Fruit fly (Drosophila melanogaster) whole organism, adult: ENCODE data around the gene CG43737.
A peak's percentile ranks its signal among the peaks of the same experiment; 100 is the strongest.

Source experiments
- CG11617 ChIP-seq: fragments of 200-800 bp; sonication (Bioruptor generic); optimal IDR thresholded peaks from 2 replicates; lab custom pipeline; 2017; ENCODE audit warnings: mild to moderate bottlenecking, missing biosample characterization, missing genetic modification reagents, missing genetic modification characterization
- CG12768 ChIP-seq: fragments of 200-800 bp; sonication (Bioruptor generic); optimal IDR thresholded peaks from 2 replicates; lab custom pipeline; 2017; ENCODE audit warnings: missing biosample characterization, missing genetic modification characterization, mild to moderate bottlenecking, moderate library complexity, missing genetic modification reagents
- CG14711 ChIP-seq: fragments of 200-800 bp; sonication (Bioruptor generic); optimal IDR thresholded peaks from 2 replicates; lab custom pipeline; 2018; ENCODE audit warnings: missing biosample characterization, mild to moderate bottlenecking, missing genetic modification characterization, moderate library complexity
- CG1620 ChIP-seq: fragments of 200-800 bp; sonication (Bioruptor generic); optimal IDR thresholded peaks from 2 replicates; lab custom pipeline; 2016; ENCODE audit warnings: missing biosample characterization, missing genetic modification characterization
- CG33017 ChIP-seq: fragments of 200-800 bp; sonication (Bioruptor generic); optimal IDR thresholded peaks from 2 replicates; lab custom pipeline; 2018; ENCODE audit warnings: missing biosample characterization, mild to moderate bottlenecking, missing genetic modification characterization, moderate library complexity
- CG5204 ChIP-seq: fragments of 200-800 bp; sonication (Bioruptor generic); optimal IDR thresholded peaks from 2 replicates; lab custom pipeline; 2016; ENCODE audit warnings: missing biosample characterization, missing genetic modification characterization
- CG7045 ChIP-seq: fragments of 200-800 bp; sonication (Bioruptor generic); optimal IDR thresholded peaks from 2 replicates; lab custom pipeline; 2017; ENCODE audit warnings: missing biosample characterization, mild to moderate bottlenecking, missing genetic modification characterization
- CG7101 ChIP-seq: fragments of 200-800 bp; sonication (Bioruptor generic); optimal IDR thresholded peaks from 2 replicates; lab custom pipeline; 2018; ENCODE audit warnings: missing biosample characterization, mild to moderate bottlenecking, missing genetic modification characterization, moderate library complexity
- Clk ChIP-seq: fragments of 200-800 bp; sonication (Bioruptor generic); optimal IDR thresholded peaks from 2 replicates; lab custom pipeline; 2017; ENCODE audit warnings: missing biosample characterization, missing genetic modification characterization
- Crg-1 ChIP-seq: fragments of 200-800 bp; sonication (Bioruptor generic); optimal IDR thresholded peaks from 2 replicates; lab custom pipeline; 2016; ENCODE audit warnings: missing biosample characterization, missing genetic modification characterization
- Hr96 ChIP-seq: fragments of 200-800 bp; sonication (Bioruptor generic); optimal IDR thresholded peaks from 2 replicates; lab custom pipeline; 2016; ENCODE audit warnings: missing biosample characterization, missing genetic modification characterization
- Mnt ChIP-seq: fragments of 200-800 bp; sonication (Bioruptor generic); optimal IDR thresholded peaks from 2 replicates; lab custom pipeline; 2016; ENCODE audit warnings: missing biosample characterization, mild to moderate bottlenecking, missing genetic modification characterization
- bab1 ChIP-seq: fragments of 200-800 bp; sonication (Bioruptor generic); optimal IDR thresholded peaks from 3 replicates; lab custom pipeline; 2019; ENCODE audit warnings: missing biosample characterization, mild to moderate bottlenecking, missing genetic modification characterization, moderate library complexity
- cic ChIP-seq: fragments of 200-800 bp; sonication (Bioruptor generic); optimal IDR thresholded peaks from 2 replicates; lab custom pipeline; 2017; ENCODE audit warnings: missing biosample characterization, mild to moderate bottlenecking, missing genetic modification characterization, moderate library complexity
- cnc ChIP-seq, 2 experiments: fragments of >200 bp; optimal IDR thresholded peaks; 2 replicates each; lab custom pipeline; 2017
- kay ChIP-seq: fragments of 200-800 bp; sonication (Bioruptor generic); peaks from one replicate; lab custom pipeline; 2016; ENCODE audit warnings: missing biosample characterization, missing genetic modification characterization, borderline replicate concordance
- ovo ChIP-seq: fragments of 200-800 bp; sonication (Bioruptor generic); optimal IDR thresholded peaks from 2 replicates; lab custom pipeline; 2016; ENCODE audit warnings: missing biosample characterization, missing genetic modification characterization
- pad ChIP-seq: fragments of 200-800 bp; sonication (Bioruptor generic); optimal IDR thresholded peaks from 3 replicates; lab custom pipeline; 2017; ENCODE audit warnings: missing biosample characterization, missing genetic modification characterization, mild to moderate bottlenecking, moderate library complexity, missing genetic modification reagents
- tj ChIP-seq: fragments of 200-800 bp; sonication (Bioruptor generic); optimal IDR thresholded peaks from 3 replicates; lab custom pipeline; 2017; ENCODE audit warnings: missing biosample characterization, mild to moderate bottlenecking, missing genetic modification characterization, moderate library complexity
- toe ChIP-seq: fragments of 200-800 bp; sonication (Bioruptor generic); optimal IDR thresholded peaks from 2 replicates; lab custom pipeline; 2016; ENCODE audit warnings: missing biosample characterization, missing genetic modification characterization

CG43737 gene

DNA sequence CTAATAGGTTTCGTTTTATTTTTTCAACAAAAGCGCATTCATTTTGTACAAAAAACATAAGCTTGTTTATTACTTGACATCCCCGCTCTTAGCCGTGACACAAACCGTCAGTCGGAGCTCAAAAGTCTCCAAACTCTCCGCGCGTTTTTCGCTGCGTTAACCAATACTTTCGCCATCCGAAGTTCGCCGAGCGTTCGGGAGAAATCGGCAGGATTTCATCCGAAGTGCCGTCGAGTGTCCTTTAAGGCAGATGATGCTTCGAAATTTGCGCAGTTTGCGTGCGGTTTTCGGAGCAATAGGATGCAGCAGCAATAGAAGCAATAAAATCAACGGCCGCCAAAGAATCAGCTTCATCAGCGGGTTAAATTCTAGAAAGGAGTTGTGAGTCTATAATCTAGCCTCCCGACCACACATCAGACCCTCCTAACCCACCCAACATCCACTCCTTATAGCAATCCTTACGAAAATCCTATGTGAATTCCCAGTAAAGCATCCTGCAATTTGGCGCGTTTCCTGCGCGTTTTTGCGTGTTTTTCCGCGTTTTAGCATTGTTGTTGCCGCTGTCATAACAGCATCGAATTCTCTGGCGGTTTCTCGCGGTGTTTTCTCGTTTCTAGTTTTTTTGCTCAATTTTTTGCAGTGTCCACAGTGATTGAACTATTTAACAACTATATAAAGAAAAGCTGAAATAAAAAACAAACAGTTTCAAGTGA lies at the start of gene CG43737:
CG43737 (plus strand) TSS at position 271 of the 713 bp plus-strand sequence.
- TF ChIP-seq CG33017 (tag; lab: Kevin White, UChicago): no peak
- TF ChIP-seq CG11617 (GFP tag; lab: Kevin White, UChicago): no peak
- no peak for TF ChIP-seq ovo (GFP tag; lab: Kevin White, UChicago)
- no peak for TF ChIP-seq toe (GFP tag; lab: Kevin White, UChicago)
- no peak for TF ChIP-seq Crg-1 (GFP tag; lab: Kevin White, UChicago)
- TF ChIP-seq tj (GFP tag; lab: Kevin White, UChicago): no peak
- no peak for TF ChIP-seq Clk (GFP tag; lab: Kevin White, UChicago)
- no peak for TF ChIP-seq kay (GFP tag; lab: Kevin White, UChicago)
- no peak for TF ChIP-seq Hr96
- no peak for TF ChIP-seq bab1
- TF ChIP-seq cic: no peak
- TF ChIP-seq pad (GFP tag; lab: Kevin White, UChicago): no peak
- no peak for TF ChIP-seq cnc (optimal IDR thresholded peaks at IDR 0.05; lab: Kevin White, UChicago)
- no peak for TF ChIP-seq CG7045 (GFP tag; lab: Kevin White, UChicago)
- no peak for TF ChIP-seq CG7101
- no peak for TF ChIP-seq CG5204 (GFP tag; lab: Kevin White, UChicago)
- no peak for TF ChIP-seq CG12768 (GFP tag; lab: Kevin White, UChicago)
- TF ChIP-seq CG1620 (GFP tag; lab: Kevin White, UChicago): no peak
- no peak for TF ChIP-seq Mnt (GFP tag; lab: Kevin White, UChicago)

DNA sequence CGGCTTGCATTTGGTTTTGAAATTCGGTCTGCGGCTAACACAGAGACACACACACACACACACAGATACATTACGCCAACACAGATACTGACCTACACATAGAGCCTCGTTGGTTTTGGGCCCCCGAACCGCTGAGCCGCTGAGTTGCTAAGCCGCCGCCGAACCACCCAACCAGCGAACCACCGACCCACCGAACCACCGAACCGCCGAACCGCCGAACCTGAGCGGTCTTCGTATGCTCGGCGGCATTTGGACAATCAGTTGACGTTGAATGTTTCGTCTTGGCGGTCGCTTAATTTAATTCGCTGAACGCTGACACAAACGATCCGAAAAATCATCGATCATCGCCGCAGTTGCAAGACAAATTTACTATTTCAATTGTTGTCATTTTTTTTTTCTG lies 49.7 kb upstream of the CG43737 start, which contains the start of gene drd:
drd (plus strand) TSS at position 258 of the 400 bp plus-strand sequence.
- TF ChIP-seq ovo (GFP tag; lab: Kevin White, UChicago) (no peak), tj (GFP tag; lab: Kevin White, UChicago) (peak; percentile 50), Crg-1 (GFP tag; lab: Kevin White, UChicago) (no peak)

DNA sequence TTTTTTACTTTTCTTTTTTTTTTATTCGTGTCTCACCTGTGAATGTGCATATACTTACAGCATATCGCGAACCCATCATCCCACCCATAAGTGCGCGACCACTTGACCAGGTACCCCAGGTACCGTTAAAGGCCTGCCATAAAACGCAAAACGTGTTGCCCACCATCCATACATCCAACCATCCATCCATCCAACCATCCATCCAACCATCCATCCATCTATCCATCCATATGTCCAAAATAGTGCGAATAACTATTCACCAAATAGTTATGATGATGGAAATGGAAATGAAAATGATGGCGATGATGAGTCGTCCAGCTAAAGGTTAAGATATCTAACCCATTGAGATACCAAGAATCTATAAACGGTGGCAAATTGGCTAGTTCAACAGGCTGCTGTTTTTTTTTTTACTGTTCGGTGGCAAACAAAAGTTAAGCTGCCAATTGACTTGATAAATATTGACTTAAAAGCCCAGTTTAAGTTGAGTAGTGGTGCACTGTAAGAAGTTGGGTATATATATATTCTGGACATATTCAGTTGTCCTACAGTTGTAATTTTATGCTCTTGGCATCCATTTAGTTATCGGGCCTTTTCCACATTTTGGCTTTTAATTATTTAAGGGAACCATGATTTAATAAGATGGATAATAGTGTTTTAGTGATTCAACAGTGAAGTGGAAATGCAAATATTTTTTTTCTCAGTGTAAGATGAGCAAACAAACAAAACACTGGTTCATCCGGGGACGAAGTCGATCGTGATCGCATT lies 47.2 kb upstream of the CG43737 start:
- TF ChIP-seq CG5204 (GFP tag; lab: Kevin White, UChicago): peak; percentile 3
- no peak for TF ChIP-seq bab1

DNA sequence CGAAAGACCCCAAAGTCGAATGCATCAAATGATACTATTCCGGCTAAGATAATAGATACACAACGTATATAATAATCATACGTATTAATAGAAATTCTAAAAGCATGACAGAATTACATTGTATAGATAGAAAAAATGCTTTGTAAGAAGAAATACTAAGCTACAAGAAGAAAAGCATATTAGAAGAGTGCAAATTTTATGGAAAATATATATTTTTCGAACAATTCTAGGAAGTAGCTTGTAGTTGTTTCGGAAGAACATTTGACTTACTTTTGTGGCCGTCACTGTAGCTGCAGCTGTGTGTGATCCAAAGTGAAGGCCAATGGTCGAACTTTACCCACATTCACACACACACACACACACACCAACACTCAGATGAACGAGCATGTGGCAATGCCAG lies 43.2 kb upstream of the CG43737 start:
- TF ChIP-seq tj (GFP tag; lab: Kevin White, UChicago) (no peak), bab1 (peak; percentile 31), toe (GFP tag; lab: Kevin White, UChicago) (no peak)

DNA sequence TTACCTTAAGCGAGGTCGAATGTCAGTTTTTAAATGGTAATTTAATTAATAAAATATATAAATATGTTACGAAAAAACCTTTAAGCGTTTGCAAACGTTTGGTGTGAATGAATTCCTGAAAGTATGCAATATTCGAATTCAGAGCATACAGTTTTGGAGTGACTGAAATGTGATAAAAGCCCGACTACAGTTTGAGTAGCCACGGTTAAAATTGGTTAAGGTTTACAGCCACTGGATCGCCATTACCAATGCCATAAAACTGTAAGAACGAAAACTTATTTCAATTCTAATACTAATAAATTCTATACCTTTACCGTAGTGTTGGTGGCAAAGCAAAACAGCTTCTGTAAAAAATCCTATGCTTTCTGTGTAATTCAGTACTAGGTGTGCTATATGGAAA lies 38.0 kb upstream of the CG43737 start:
- TF ChIP-seq kay (GFP tag; lab: Kevin White, UChicago): no peak
- no peak for TF ChIP-seq Crg-1 (GFP tag; lab: Kevin White, UChicago)
- TF ChIP-seq CG14711: no peak
- no peak for TF ChIP-seq CG11617 (GFP tag; lab: Kevin White, UChicago)
- TF ChIP-seq CG5204 (GFP tag; lab: Kevin White, UChicago): no peak
- TF ChIP-seq bab1: no peak
- no peak for TF ChIP-seq CG1620 (GFP tag; lab: Kevin White, UChicago)
- no peak for TF ChIP-seq Mnt (GFP tag; lab: Kevin White, UChicago)
- TF ChIP-seq CG33017 (tag; lab: Kevin White, UChicago): no peak
- TF ChIP-seq CG7101: no peak
- TF ChIP-seq CG12768 (GFP tag; lab: Kevin White, UChicago): no peak
- TF ChIP-seq cnc (optimal IDR thresholded peaks at IDR 0.05; lab: Kevin White, UChicago): no peak
- no peak for TF ChIP-seq pad (GFP tag; lab: Kevin White, UChicago)
- no peak for TF ChIP-seq tj (GFP tag; lab: Kevin White, UChicago)

DNA sequence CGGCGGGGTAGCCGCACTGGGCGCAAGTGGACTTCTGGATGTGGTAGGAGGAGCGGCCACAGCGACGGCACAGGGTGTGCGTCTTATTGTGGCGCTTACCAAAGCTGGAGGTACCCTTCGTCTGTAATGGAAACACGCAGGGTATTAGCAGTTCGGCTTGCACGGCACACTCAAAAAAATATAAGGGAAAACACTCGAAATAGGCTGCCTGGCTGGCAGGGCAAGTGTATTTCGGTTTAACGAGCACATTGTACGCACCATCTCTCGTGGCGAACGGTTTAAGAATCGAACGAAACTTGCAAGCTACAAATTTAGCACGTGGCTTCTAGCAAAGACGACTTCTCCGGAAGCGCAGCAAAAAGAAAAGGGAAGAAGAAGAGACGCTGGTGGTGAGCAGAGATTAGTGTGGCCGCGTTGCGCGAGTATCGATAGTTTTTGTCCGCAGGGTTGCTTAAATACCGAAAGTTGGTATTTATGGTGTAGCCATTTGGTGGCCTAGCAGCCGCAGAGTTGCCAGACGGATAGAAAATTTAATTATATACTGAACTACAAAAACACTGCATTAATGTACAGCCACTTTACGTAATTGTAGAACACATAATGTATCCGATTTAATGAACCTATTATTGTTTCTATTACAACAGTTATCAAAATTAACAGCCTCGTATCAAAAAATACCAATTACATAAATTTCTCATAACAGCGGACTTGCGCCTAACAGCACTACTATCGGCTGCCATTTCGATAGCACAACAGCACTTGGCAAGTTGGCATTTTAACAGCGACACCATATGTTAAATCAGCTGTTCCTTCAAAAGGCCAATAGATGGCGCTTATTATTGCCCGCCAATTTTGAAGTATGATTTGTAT lies 36.0 kb upstream of the CG43737 start, which contains the start of gene RpL37-1:
RpL37-1 (minus strand) TSS at position 374 of the 870 bp plus-strand sequence.
- TF ChIP-seq Hr96: peak; percentile 74
- TF ChIP-seq pad (GFP tag; lab: Kevin White, UChicago): peak; percentile 64
- TF ChIP-seq toe (GFP tag; lab: Kevin White, UChicago): no peak
- TF ChIP-seq CG12768 (GFP tag; lab: Kevin White, UChicago): no peak
- TF ChIP-seq cnc (optimal IDR thresholded peaks at IDR 0.05; lab: Kevin White, UChicago): no peak
- peak; percentile 96 for TF ChIP-seq Mnt (GFP tag; lab: Kevin White, UChicago)
- TF ChIP-seq CG1620 (GFP tag; lab: Kevin White, UChicago): peak; percentile 72
- peak; percentile 47 for TF ChIP-seq CG14711
- peak; percentile 64 for TF ChIP-seq Crg-1 (GFP tag; lab: Kevin White, UChicago)
- peak; percentile 78 for TF ChIP-seq ovo (GFP tag; lab: Kevin White, UChicago)
- no peak for TF ChIP-seq Clk (GFP tag; lab: Kevin White, UChicago)
- peak; percentile 86 for TF ChIP-seq bab1
- no peak for TF ChIP-seq kay (GFP tag; lab: Kevin White, UChicago)
- peak; percentile 65 for TF ChIP-seq CG11617 (GFP tag; lab: Kevin White, UChicago)
- TF ChIP-seq cic: peak; percentile 19
- peak; percentile 62 for TF ChIP-seq tj (GFP tag; lab: Kevin White, UChicago)
- TF ChIP-seq CG5204 (GFP tag; lab: Kevin White, UChicago): peak; percentile 26
- peak; percentile 16 for TF ChIP-seq CG7045 (GFP tag; lab: Kevin White, UChicago)
- no peak for TF ChIP-seq CG33017 (tag; lab: Kevin White, UChicago)
- TF ChIP-seq CG7101: peak; percentile 78
